Worm (Caenorhabditis elegans) whole organism, L4/young adult: ENCODE measurements around the gene C32D5.12.

Source experiments
- W03F9.2 ChIP-seq: fragments of 150-350 bp; optimal IDR thresholded peaks from 2 replicates; lab custom pipeline; 2014; ENCODE audit warnings: missing biosample characterization, missing genetic modification characterization
- dao-5 ChIP-seq: sonication (generic microtip); optimal IDR thresholded peaks from 2 replicates; lab custom pipeline; 2016; ENCODE audit warnings: missing genotype, missing genetic modification characterization, moderate library complexity, missing compliant biosample characterization
- him-1 ChIP-seq: sonication (generic microtip); optimal IDR thresholded peaks from 2 replicates; lab custom pipeline; 2016; ENCODE audit warnings: missing genotype, missing genetic modification reagents, missing genetic modification characterization, missing compliant biosample characterization

DNA sequence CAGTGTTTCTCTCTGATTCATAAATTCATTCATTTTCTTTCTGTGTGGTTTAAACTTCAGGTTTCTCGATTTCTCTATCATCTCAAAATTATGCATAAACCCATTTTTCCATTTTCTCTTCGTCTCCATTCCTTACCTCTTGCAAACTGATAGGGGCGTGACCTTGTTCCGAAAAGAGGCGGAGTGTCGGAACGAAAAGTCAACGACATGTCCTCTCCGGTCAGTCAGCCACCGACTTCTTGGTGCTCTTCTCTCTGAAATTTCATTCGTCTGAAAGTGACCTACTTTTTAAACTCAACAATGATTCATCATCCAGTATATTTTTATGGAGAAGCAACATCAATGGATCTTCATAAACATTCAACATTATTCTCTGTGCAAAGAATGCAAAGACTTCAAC is 22.1 kb upstream of the C32D5.12 start, which contains the start of gene F58F12.12:
- TF ChIP-seq dao-5 (tag; lab: Kevin White, UChicago) (no peak), W03F9.2 (no peak), him-1 (tag; lab: Kevin White, UChicago) (no peak)
